Worm (Caenorhabditis elegans) whole organism, late embryonic: Measurements from ENCODE around the gene T05H10.4.

Experiments used
- F13H6.1 ChIP-seq: sonication (generic microtip); optimal IDR thresholded peaks from 2 replicates; lab custom pipeline; 2016; ENCODE audit warnings: missing genetic modification characterization, missing compliant biosample characterization
- K02D7.2 ChIP-seq: sonication (generic microtip); optimal IDR thresholded peaks from 2 replicates; lab custom pipeline; 2017; ENCODE audit warnings: mild to moderate bottlenecking, missing genetic modification characterization, missing compliant biosample characterization
- K09A11.1 ChIP-seq: sonication (generic microtip); optimal IDR thresholded peaks from 2 replicates; lab custom pipeline; 2017; ENCODE audit warnings: antibody characterized with exemption, mild to moderate bottlenecking, missing genetic modification characterization, missing compliant biosample characterization; ENCODE audit not compliant: insufficient read depth
- T23F11.4 ChIP-seq: fragments of 200-800 bp; sonication (Bioruptor generic); optimal IDR thresholded peaks from 2 replicates; lab custom pipeline; 2018; ENCODE audit warnings: mild to moderate bottlenecking, missing genetic modification characterization, missing compliant biosample characterization
- ahr-1 ChIP-seq: sonication (generic microtip); optimal IDR thresholded peaks from 2 replicates; lab custom pipeline; 2016; ENCODE audit warnings: missing genetic modification characterization, missing compliant biosample characterization
- ceh-18 ChIP-seq: sonication (generic microtip); optimal IDR thresholded peaks from 2 replicates; lab custom pipeline; 2016; ENCODE audit warnings: missing genetic modification characterization, missing compliant biosample characterization
- ceh-19 ChIP-seq: fragments of 200-800 bp; sonication (Bioruptor generic); optimal IDR thresholded peaks from 2 replicates; lab custom pipeline; 2018; ENCODE audit warnings: mild to moderate bottlenecking, missing genetic modification characterization, missing compliant biosample characterization
- ceh-2 ChIP-seq: sonication (generic microtip); optimal IDR thresholded peaks from 2 replicates; lab custom pipeline; 2016; ENCODE audit warnings: missing genotype, missing genetic modification characterization, missing compliant biosample characterization
- ceh-22 ChIP-seq: sonication (generic microtip); optimal IDR thresholded peaks from 2 replicates; lab custom pipeline; 2017; ENCODE audit warnings: missing biosample characterization, missing genetic modification characterization
- ceh-31 ChIP-seq: sonication (generic microtip); optimal IDR thresholded peaks from 2 replicates; lab custom pipeline; 2016; ENCODE audit warnings: missing genetic modification characterization, missing compliant biosample characterization
- ceh-34 ChIP-seq: sonication (generic microtip); optimal IDR thresholded peaks from 2 replicates; lab custom pipeline; 2016; ENCODE audit warnings: mild to moderate bottlenecking, missing genetic modification characterization, missing compliant biosample characterization
- ceh-45 ChIP-seq: fragments of 200-800 bp; sonication (Bioruptor generic); IDR thresholded peaks from 2 replicates; pipeline ENCODE4 v1.3.6; 2022; ENCODE audit warnings: missing genetic modification reagents, missing genetic modification characterization, missing compliant biosample characterization
- ceh-48 ChIP-seq: sonication (generic microtip); optimal IDR thresholded peaks from 2 replicates; lab custom pipeline; 2016; ENCODE audit warnings: missing genetic modification characterization, inconsistent platforms, missing compliant biosample characterization
- ceh-6 ChIP-seq: fragments of 200-800 bp; sonication (Bioruptor generic); optimal IDR thresholded peaks from 2 replicates; lab custom pipeline; 2018; ENCODE audit warnings: mild to moderate bottlenecking, missing genetic modification characterization, missing compliant biosample characterization
- ceh-9 ChIP-seq: sonication (generic microtip); optimal IDR thresholded peaks from 2 replicates; lab custom pipeline; 2016; ENCODE audit warnings: mild to moderate bottlenecking, missing genetic modification characterization, inconsistent platforms, missing compliant biosample characterization
- dve-1 ChIP-seq: sonication (generic microtip); optimal IDR thresholded peaks from 2 replicates; lab custom pipeline; 2017; ENCODE audit warnings: antibody characterized with exemption, mild to moderate bottlenecking, missing genetic modification characterization, missing compliant biosample characterization
- elt-2 ChIP-seq: sonication (generic microtip); optimal IDR thresholded peaks from 2 replicates; lab custom pipeline; 2016; ENCODE audit warnings: missing genetic modification reagents, missing genetic modification characterization, missing compliant biosample characterization
- elt-4 ChIP-seq: sonication (generic microtip); optimal IDR thresholded peaks from 2 replicates; lab custom pipeline; 2016; ENCODE audit warnings: missing genetic modification characterization, missing compliant biosample characterization
- eyg-1 ChIP-seq: sonication (generic microtip); optimal IDR thresholded peaks from 2 replicates; lab custom pipeline; 2016; ENCODE audit warnings: missing genotype, missing genetic modification characterization, missing compliant biosample characterization
- fkh-10 ChIP-seq: fragments of 150-350 bp; optimal IDR thresholded peaks from 2 replicates; lab custom pipeline; 2014; ENCODE audit warnings: missing biosample characterization, missing genetic modification reagents, missing genetic modification characterization
- hlh-30 ChIP-seq: sonication (generic microtip); optimal IDR thresholded peaks from 2 replicates; lab custom pipeline; 2017; ENCODE audit warnings: antibody characterized with exemption, missing genetic modification characterization, missing compliant biosample characterization; ENCODE audit not compliant: insufficient read depth
- hlh-6 ChIP-seq: sonication (generic microtip); optimal IDR thresholded peaks from 2 replicates; lab custom pipeline; 2016; ENCODE audit warnings: missing genotype, missing genetic modification characterization, missing compliant biosample characterization
- hlh-8 ChIP-seq: sonication (generic microtip); optimal IDR thresholded peaks from 2 replicates; lab custom pipeline; 2016; ENCODE audit warnings: missing genotype, missing genetic modification characterization, missing compliant biosample characterization
- lin-11 ChIP-seq: fragments of 200-800 bp; sonication (Bioruptor generic); optimal IDR thresholded peaks from 2 replicates; lab custom pipeline; 2018; ENCODE audit warnings: mild to moderate bottlenecking, missing genetic modification characterization, missing compliant biosample characterization
- nfya-1 ChIP-seq: sonication (generic microtip); optimal IDR thresholded peaks from 2 replicates; lab custom pipeline; 2017; ENCODE audit warnings: missing genetic modification characterization, mild to moderate bottlenecking, missing compliant biosample characterization, antibody characterized with exemption, moderate library complexity
- nhr-232 ChIP-seq: sonication (generic microtip); optimal IDR thresholded peaks from 2 replicates; lab custom pipeline; 2016; ENCODE audit warnings: missing genetic modification characterization, missing compliant biosample characterization
- npax-4 ChIP-seq: sonication (generic microtip); optimal IDR thresholded peaks from 2 replicates; lab custom pipeline; 2016; ENCODE audit warnings: missing genetic modification characterization, missing compliant biosample characterization
- pag-3 ChIP-seq: sonication (generic microtip); optimal IDR thresholded peaks from 2 replicates; lab custom pipeline; 2016; ENCODE audit warnings: missing compliant biosample characterization, missing genetic modification characterization, borderline replicate concordance
- pax-1 ChIP-seq: fragments of 150-350 bp; optimal IDR thresholded peaks from 2 replicates; lab custom pipeline; 2014; ENCODE audit warnings: missing biosample characterization, missing genetic modification characterization
- pha-2 ChIP-seq: sonication (generic microtip); optimal IDR thresholded peaks from 2 replicates; lab custom pipeline; 2017; ENCODE audit warnings: mild to moderate bottlenecking, missing genetic modification characterization, missing compliant biosample characterization
- pqm-1 ChIP-seq: sonication (generic microtip); optimal IDR thresholded peaks from 2 replicates; lab custom pipeline; 2016; ENCODE audit warnings: missing genetic modification characterization, missing compliant biosample characterization
- pros-1 ChIP-seq: fragments of 150-350 bp; optimal IDR thresholded peaks from 2 replicates; lab custom pipeline; 2014; ENCODE audit warnings: missing biosample characterization, missing genetic modification reagents, missing genetic modification characterization
- rnt-1 ChIP-seq: sonication (generic microtip); optimal IDR thresholded peaks from 2 replicates; lab custom pipeline; 2016; ENCODE audit warnings: missing genetic modification characterization, missing compliant biosample characterization
- sdc-2 ChIP-seq: sonication (generic microtip); optimal IDR thresholded peaks from 2 replicates; lab custom pipeline; 2016; ENCODE audit warnings: missing genotype, missing genetic modification characterization, missing compliant biosample characterization
- sox-4 ChIP-seq: sonication (generic microtip); optimal IDR thresholded peaks from 2 replicates; lab custom pipeline; 2017; ENCODE audit warnings: mild to moderate bottlenecking, missing genetic modification characterization, inconsistent platforms, missing compliant biosample characterization
- tbx-2 ChIP-seq: sonication (generic microtip); optimal IDR thresholded peaks from 2 replicates; lab custom pipeline; 2016; ENCODE audit warnings: missing genetic modification characterization, missing compliant biosample characterization
- ttx-3 ChIP-seq: sonication (generic microtip); optimal IDR thresholded peaks from 2 replicates; lab custom pipeline; 2016; ENCODE audit warnings: missing genetic modification reagents, missing genetic modification characterization, missing compliant biosample characterization
- unc-42 ChIP-seq: sonication (generic microtip); optimal IDR thresholded peaks from 2 replicates; lab custom pipeline; 2016; ENCODE audit warnings: missing genotype, missing genetic modification characterization, missing compliant biosample characterization
- unc-55 ChIP-seq: sonication (generic microtip); optimal IDR thresholded peaks from 2 replicates; lab custom pipeline; 2017; ENCODE audit warnings: missing biosample characterization, missing genetic modification reagents, missing genetic modification characterization
- unc-86 ChIP-seq: sonication (generic microtip); optimal IDR thresholded peaks from 2 replicates; lab custom pipeline; 2016; ENCODE audit warnings: missing genetic modification characterization, missing compliant biosample characterization
- zip-5 ChIP-seq: sonication (generic microtip); optimal IDR thresholded peaks from 2 replicates; lab custom pipeline; 2016; ENCODE audit warnings: missing genetic modification characterization, missing compliant biosample characterization

Gene T05H10.4

DNA sequence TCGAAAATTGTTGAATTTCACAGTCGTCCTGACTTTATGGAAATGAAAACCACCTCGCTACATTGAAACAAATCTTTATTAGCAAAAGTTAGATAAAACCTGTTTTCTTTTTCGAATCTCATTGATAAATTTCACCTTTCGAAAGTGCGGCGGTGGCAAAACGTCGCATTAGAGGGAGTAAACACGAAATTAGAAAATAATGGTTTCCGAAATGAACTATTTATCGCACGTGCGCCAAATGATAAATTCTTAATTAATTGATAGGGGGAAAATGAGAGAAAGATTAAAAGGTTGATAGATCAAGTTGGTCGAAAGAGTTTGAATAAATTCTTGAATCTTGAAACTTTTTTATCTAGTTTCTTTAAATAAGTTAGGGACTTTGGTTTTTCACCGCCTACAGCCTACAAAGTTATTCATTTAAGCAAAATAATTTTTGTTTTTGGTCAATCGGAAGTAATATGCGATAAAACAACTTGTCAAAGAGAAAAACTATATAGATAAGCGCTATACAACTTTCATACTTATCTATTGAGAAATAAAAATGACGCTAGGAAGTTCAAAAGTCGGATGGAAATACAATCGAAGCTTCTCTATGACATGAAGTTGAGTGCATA lies 18.2 kb downstream of the T05H10.4 start:
- TF ChIP-seq ceh-6 = no peak
- TF ChIP-seq elt-2 (tag; lab: Kevin White, UChicago) = peak; percentile 29

- no peak for TF ChIP-seq ceh-6
- peak; percentile 40 for TF ChIP-seq ceh-19
- no peak for TF ChIP-seq elt-4 (tag; lab: Kevin White, UChicago)
- TF ChIP-seq lin-11 = no peak
- TF ChIP-seq unc-55 (GFP tag; lab: Kevin White, UChicago) = peak; percentile 86
- no peak for TF ChIP-seq F13H6.1 (tag; lab: Kevin White, UChicago)
- peak; percentile 42 for TF ChIP-seq ceh-48 (tag; lab: Kevin White, UChicago)
- TF ChIP-seq ceh-18 (tag; lab: Kevin White, UChicago) = peak; percentile 17
- TF ChIP-seq K09A11.1 (tag; lab: Kevin White, UChicago) = no peak
- no peak for TF ChIP-seq nhr-232 (tag; lab: Kevin White, UChicago)
- peak; percentile 85 for TF ChIP-seq hlh-30 (tag; lab: Kevin White, UChicago)
- no peak for TF ChIP-seq npax-4 (tag; lab: Kevin White, UChicago)
- no peak for TF ChIP-seq rnt-1
- TF ChIP-seq nfya-1 (tag; lab: Kevin White, UChicago) = peak; percentile 1
- peak; percentile 84 for TF ChIP-seq ceh-34 (tag; lab: Kevin White, UChicago)
- no peak for TF ChIP-seq hlh-8 (tag; lab: Kevin White, UChicago)
- no peak for TF ChIP-seq dve-1
- no peak for TF ChIP-seq ceh-22 (tag; lab: Kevin White, UChicago)
- peak; percentile 33 for TF ChIP-seq unc-42
- TF ChIP-seq sdc-2 (tag; lab: Kevin White, UChicago) = no peak
These were observed 19.0 kb downstream of the T05H10.4 start for ce11 chrII:8071801-8072544.

ce11 chrII:8073222-8073621 lies 20.3 kb downstream of the T05H10.4 start, which contains the start of gene gpcp-2:
TSS of gene gpcp-2 (minus strand) at chrII:8073374.
- peak; percentile 24 for TF ChIP-seq elt-2 (tag; lab: Kevin White, UChicago)
- TF ChIP-seq eyg-1 = no peak
- TF ChIP-seq ceh-2 (tag; lab: Kevin White, UChicago) = no peak
- TF ChIP-seq lin-11 = no peak

DNA sequence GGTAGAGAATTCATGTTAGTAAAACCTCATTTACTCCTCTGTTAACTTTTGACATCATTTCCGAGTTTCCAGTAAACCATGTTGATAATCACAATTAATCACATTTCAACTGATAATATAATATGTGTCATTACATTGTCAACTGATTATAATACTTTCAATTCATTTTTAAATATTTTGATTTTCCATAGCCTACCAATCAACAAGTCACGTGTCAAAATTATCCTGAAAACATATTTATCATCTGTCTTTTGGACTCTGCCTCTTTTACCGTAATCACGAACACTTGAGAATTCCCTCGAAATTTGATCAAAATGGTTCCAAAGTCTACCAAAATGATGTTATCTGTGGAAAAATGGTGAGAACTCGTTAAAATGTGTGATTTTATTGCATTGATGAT lies 21.1 kb downstream of the T05H10.4 start:
- TF ChIP-seq hlh-8 (tag; lab: Kevin White, UChicago) (no peak), ahr-1 (tag; lab: Kevin White, UChicago) (no peak), pag-3 (tag; lab: Kevin White, UChicago) (no peak), fkh-10 (GFP tag; lab: Kevin White, UChicago) (no peak), zip-5 (tag; lab: Kevin White, UChicago) (no peak), rnt-1 (no peak), hlh-6 (no peak), pqm-1 (tag; lab: Kevin White, UChicago) (no peak), pros-1 (no peak), sox-4 (tag; lab: Kevin White, UChicago) (no peak), ceh-48 (tag; lab: Kevin White, UChicago) (no peak)

DNA sequence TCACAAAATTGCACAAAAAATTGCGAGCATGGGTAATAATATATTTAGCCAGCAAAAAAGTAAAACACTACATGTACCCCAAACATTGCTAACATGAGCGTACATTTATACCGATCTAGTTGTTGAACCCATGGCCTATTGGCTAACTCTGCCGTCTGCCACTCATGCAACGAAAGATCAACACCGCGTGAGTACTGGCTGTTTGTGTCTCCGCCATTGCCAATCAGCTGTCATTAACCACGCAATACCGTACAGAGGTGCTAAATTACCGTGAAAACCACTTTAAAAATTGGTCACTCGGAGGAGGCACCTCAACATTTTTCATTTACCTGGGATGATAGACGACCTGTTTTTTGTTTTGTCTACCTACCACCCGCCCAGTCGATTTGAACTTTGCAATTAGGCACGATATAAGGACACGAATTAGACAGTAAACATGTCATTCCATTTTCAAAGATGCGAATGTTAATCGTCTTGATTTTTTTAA lies 22.4 kb downstream of the T05H10.4 start, which contains the start of gene K02C4.2:
Gene K02C4.2 (plus strand): TSS at position 437 of the 487 bp plus-strand sequence.
- TF ChIP-seq ceh-45 (GFP tag; lab: Robert Waterston, UW) (0 out of 2 replicates have a peak, but pooled peaks have one; percentile 30), sox-4 (tag; lab: Kevin White, UChicago) (peak; percentile 55), lin-11 (peak; percentile 49), T23F11.4 (GFP tag; lab: Kevin White, UChicago) (peak; percentile 45), ceh-9 (no peak), unc-55 (GFP tag; lab: Kevin White, UChicago) (no peak), pax-1 (no peak), pha-2 (tag; lab: Kevin White, UChicago) (peak; percentile 21), ceh-31 (tag; lab: Kevin White, UChicago) (peak; percentile 10), pros-1 (no peak), ceh-34 (tag; lab: Kevin White, UChicago) (peak; percentile 52), unc-86 (tag; lab: Kevin White, UChicago) (peak; percentile 37), tbx-2 (tag; lab: Kevin White, UChicago) (peak; percentile 73), ceh-6 (peak; percentile 78), elt-4 (tag; lab: Kevin White, UChicago) (no peak), rnt-1 (no peak), ceh-48 (tag; lab: Kevin White, UChicago) (peak; percentile 17), K09A11.1 (tag; lab: Kevin White, UChicago) (peak; percentile 63), ttx-3 (tag; lab: Kevin White, UChicago) (peak; percentile 40), K02D7.2 (peak; percentile 5)
